Fruit fly (Drosophila melanogaster) whole organism, embryonic: Measurements from ENCODE around the gene CG33543.

ENCODE experiments used
- Abd-B ChIP-seq: fragments of 200-800 bp; sonication (Bioruptor generic); optimal IDR thresholded peaks from 2 replicates; lab custom pipeline; 2018; ENCODE audit warnings: missing biosample characterization, mild to moderate bottlenecking, missing genetic modification characterization, moderate library complexity
- CG10431 ChIP-seq: fragments of 200-800 bp; sonication (Bioruptor generic); optimal IDR thresholded peaks from 3 replicates; lab custom pipeline; 2018; ENCODE audit warnings: missing biosample characterization, mild to moderate bottlenecking, missing genetic modification characterization
- CG14965 ChIP-seq: fragments of 200-800 bp; sonication (Bioruptor generic); optimal IDR thresholded peaks from 2 replicates; lab custom pipeline; 2016; ENCODE audit warnings: missing biosample characterization, missing genetic modification characterization, borderline replicate concordance
- CG15011 ChIP-seq: fragments of 200-800 bp; sonication (Bioruptor generic); optimal IDR thresholded peaks from 3 replicates; lab custom pipeline; 2018; ENCODE audit warnings: missing biosample characterization, mild to moderate bottlenecking, missing genetic modification characterization
- CG16779 ChIP-seq: fragments of 200-800 bp; sonication (Bioruptor generic); IDR thresholded peaks from 2 replicates; pipeline ENCODE4 v1.3.6; 2022; ENCODE audit warnings: missing biosample characterization, missing genetic modification characterization
- CG17568 ChIP-seq: fragments of 200-800 bp; sonication (Bioruptor generic); optimal IDR thresholded peaks from 2 replicates; lab custom pipeline; 2018; ENCODE audit warnings: missing biosample characterization, mild to moderate bottlenecking, missing genetic modification characterization, moderate library complexity
- CG17829 ChIP-seq: fragments of 200-800 bp; optimal IDR thresholded peaks from 2 replicates; lab custom pipeline; 2019; ENCODE audit warnings: missing biosample characterization, mild to moderate bottlenecking, missing genetic modification characterization, moderate library complexity
- CG1832 ChIP-seq: fragments of 200-800 bp; sonication (Bioruptor generic); optimal IDR thresholded peaks from 2 replicates; lab custom pipeline; 2017; ENCODE audit warnings: missing biosample characterization, mild to moderate bottlenecking, missing genetic modification characterization, inconsistent platforms
- CG31224 ChIP-seq: fragments of 200-800 bp; sonication (Bioruptor generic); IDR thresholded peaks from 2 replicates; pipeline ENCODE4 v1.3.6; 2022; ENCODE audit warnings: missing biosample characterization, missing genetic modification characterization
- CG31365 ChIP-seq: fragments of 200-800 bp; sonication (Bioruptor generic); optimal IDR thresholded peaks from 2 replicates; lab custom pipeline; 2018; ENCODE audit warnings: missing biosample characterization, mild to moderate bottlenecking, missing genetic modification characterization
- CG31441 ChIP-seq: fragments of 200-800 bp; sonication (Bioruptor generic); IDR thresholded peaks from 2 replicates; pipeline ENCODE4 v1.3.6; 2022; ENCODE audit warnings: missing biosample characterization, missing genetic modification characterization
- CG32772 ChIP-seq: fragments of 200-800 bp; sonication (Bioruptor generic); IDR thresholded peaks from 2 replicates; pipeline ENCODE4 v1.3.6; 2022; ENCODE audit warnings: missing biosample characterization, missing genetic modification characterization
- CG34224 ChIP-seq: fragments of 200-800 bp; sonication (Bioruptor generic); IDR thresholded peaks from 3 replicates; pipeline ENCODE4 v1.3.6; 2022; ENCODE audit warnings: missing biosample characterization, missing genetic modification characterization; ENCODE audit not compliant: partially characterized antibody
- CG6272 ChIP-seq: fragments of 200-800 bp; sonication (Bioruptor generic); IDR thresholded peaks from 2 replicates; pipeline ENCODE4 v1.3.6; 2022; ENCODE audit warnings: missing biosample characterization, missing genetic modification characterization
- CG6791 ChIP-seq: fragments of 200-800 bp; sonication (Bioruptor generic); IDR thresholded peaks from 3 replicates; pipeline ENCODE4 v1.3.6; 2022; ENCODE audit warnings: missing biosample characterization, missing genetic modification characterization; ENCODE audit not compliant: partially characterized antibody
- CG9797 ChIP-seq: fragments of 200-800 bp; sonication (Bioruptor generic); optimal IDR thresholded peaks from 3 replicates; lab custom pipeline; 2018; ENCODE audit warnings: missing biosample characterization, mild to moderate bottlenecking, missing genetic modification characterization
- Camta ChIP-seq: fragments of 200-800 bp; sonication (Bioruptor generic); optimal IDR thresholded peaks from 2 replicates; lab custom pipeline; 2016; ENCODE audit warnings: missing biosample characterization, missing genetic modification characterization
- Dfd ChIP-seq, 2 experiments: fragments of >200 bp; optimal IDR thresholded peaks; 2 replicates each; lab custom pipeline; 2017; ENCODE audit warnings: missing biosample characterization in 2 of 2, missing genetic modification characterization in 2 of 2
- Dref ChIP-seq: fragments of 200-800 bp; sonication (Bioruptor generic); IDR thresholded peaks from 2 replicates; pipeline ENCODE4 v1.3.6; 2022; ENCODE audit warnings: missing biosample characterization, missing genetic modification characterization
- Ets65A ChIP-seq: fragments of 200-800 bp; sonication (Bioruptor generic); peaks from one replicate; lab custom pipeline; 2016; ENCODE audit warnings: missing biosample characterization, missing genetic modification characterization
- Gug ChIP-seq: fragments of 200-800 bp; sonication (Bioruptor generic); IDR thresholded peaks from 4 replicates; pipeline ENCODE4 v1.3.6; 2022; ENCODE audit warnings: missing biosample characterization, missing genetic modification characterization
- Jarid2 ChIP-seq: fragments of 200-800 bp; sonication (Bioruptor generic); optimal IDR thresholded peaks from 3 replicates; lab custom pipeline; 2017; ENCODE audit warnings: mild to moderate bottlenecking, missing biosample characterization, missing genetic modification reagents, missing genetic modification characterization
- MBD-R2 ChIP-seq: fragments of 200-800 bp; sonication (Bioruptor generic); IDR thresholded peaks from 2 replicates; pipeline ENCODE4 v1.3.6; 2022; ENCODE audit warnings: missing biosample characterization, missing genetic modification characterization
- Mrtf ChIP-seq: fragments of 200-800 bp; sonication (Bioruptor generic); IDR thresholded peaks from 3 replicates; pipeline ENCODE4 v1.3.6; 2022; ENCODE audit warnings: missing biosample characterization, missing genetic modification characterization
- Opbp ChIP-seq: fragments of 200-800 bp; sonication (Bioruptor generic); IDR thresholded peaks from 3 replicates; pipeline ENCODE4 v1.3.6; 2022; ENCODE audit warnings: missing biosample characterization, missing genetic modification characterization; ENCODE audit not compliant: partially characterized antibody
- Trl ChIP-seq, 3 experiments: fragments of >200 bp in 2 of 3; fragments of 200-800 bp in 1 of 3; sonication (Bioruptor generic) in 1 of 3; optimal IDR thresholded peaks; 2 replicates in 1 of 3; 3 replicates in 2 of 3; lab custom pipeline; 2016 to 2017; ENCODE audit warnings: missing biosample characterization in 1 of 3, missing genetic modification characterization in 1 of 3
- abd-A ChIP-seq: fragments of 200-800 bp; sonication (Bioruptor generic); optimal IDR thresholded peaks from 3 replicates; lab custom pipeline; 2019; ENCODE audit warnings: missing biosample characterization, mild to moderate bottlenecking, missing genetic modification characterization, moderate library complexity
- ci ChIP-seq: fragments of 200-800 bp; sonication (Bioruptor generic); IDR thresholded peaks from 3 replicates; pipeline ENCODE4 v1.3.6; 2022; ENCODE audit warnings: missing biosample characterization, missing genetic modification characterization
- corto ChIP-seq: fragments of 200-800 bp; sonication (Bioruptor generic); optimal IDR thresholded peaks from 2 replicates; lab custom pipeline; 2016; ENCODE audit warnings: missing biosample characterization, mild to moderate bottlenecking, missing genetic modification characterization, moderate library complexity
- lbe ChIP-seq: fragments of 200-800 bp; sonication (Bioruptor generic); optimal IDR thresholded peaks from 2 replicates; lab custom pipeline; 2016; ENCODE audit warnings: missing biosample characterization, mild to moderate bottlenecking, missing genetic modification characterization
- lola ChIP-seq, 3 experiments: fragments of >200 bp in 2 of 3; fragments of 200-800 bp in 1 of 3; sonication (Bioruptor generic) in 1 of 3; optimal IDR thresholded peaks; 2 replicates each; lab custom pipeline; 2017 to 2019; ENCODE audit warnings: missing biosample characterization in 3 of 3, missing genetic modification characterization in 3 of 3, mild to moderate bottlenecking in 1 of 3, moderate library complexity in 1 of 3
- maf-S ChIP-seq: fragments of 200-800 bp; sonication (Bioruptor generic); optimal IDR thresholded peaks from 2 replicates; lab custom pipeline; 2016; ENCODE audit warnings: missing biosample characterization, missing genetic modification characterization
- nom ChIP-seq: fragments of 200-800 bp; sonication (Bioruptor generic); optimal IDR thresholded peaks from 2 replicates; lab custom pipeline; 2017; ENCODE audit warnings: missing biosample characterization, missing genetic modification characterization, mild to moderate bottlenecking, moderate library complexity, missing genetic modification reagents
- oc ChIP-seq: fragments of 200-800 bp; sonication (Bioruptor generic); optimal IDR thresholded peaks from 2 replicates; lab custom pipeline; 2018; ENCODE audit warnings: missing biosample characterization, mild to moderate bottlenecking, missing genetic modification characterization, moderate library complexity
- org-1 ChIP-seq: fragments of 200-800 bp; sonication (Bioruptor generic); optimal IDR thresholded peaks from 2 replicates; lab custom pipeline; 2017; ENCODE audit warnings: missing biosample characterization, missing genetic modification characterization
- otp ChIP-seq: fragments of 200-800 bp; sonication (Bioruptor generic); IDR thresholded peaks from 3 replicates; pipeline ENCODE4, ENCODE4 v1.3.6; 2022; ENCODE audit warnings: missing biosample characterization, missing genetic modification characterization
- rib ChIP-seq: fragments of 200-800 bp; sonication (Bioruptor generic); IDR thresholded peaks from 2 replicates; pipeline ENCODE4 v1.3.6; 2022; ENCODE audit warnings: missing biosample characterization, missing genetic modification characterization
- sens ChIP-seq: fragments of 200-800 bp; sonication (Bioruptor generic); peaks from one replicate; lab custom pipeline; 2016; ENCODE audit warnings: missing biosample characterization, missing genetic modification characterization
- sisA ChIP-seq: fragments of 200-800 bp; sonication (Bioruptor generic); IDR thresholded peaks from 2 replicates; pipeline ENCODE4 v1.3.6; 2022; ENCODE audit warnings: missing biosample characterization, missing genetic modification characterization
- so ChIP-seq: fragments of 200-800 bp; sonication (Bioruptor generic); IDR thresholded peaks from 3 replicates; pipeline ENCODE4 v1.3.6; 2022; ENCODE audit warnings: missing biosample characterization, missing genetic modification characterization
- sob ChIP-seq: fragments of 200-800 bp; sonication (Bioruptor generic); IDR thresholded peaks from 2 replicates; pipeline ENCODE4 v1.3.6; 2022; ENCODE audit warnings: missing biosample characterization, missing genetic modification characterization
- trem ChIP-seq: fragments of 200-800 bp; optimal IDR thresholded peaks from 3 replicates; lab custom pipeline; 2019; ENCODE audit warnings: missing biosample characterization, mild to moderate bottlenecking, missing genetic modification characterization, moderate library complexity
- yki ChIP-seq: fragments of >200 bp; optimal IDR thresholded peaks from 3 replicates; lab custom pipeline; 2018

Gene CG33543

dm6 chr2L:2008114-2008513 is 2.0 kb upstream of the CG33543 start, which contains the start of gene Nplp4:
Gene Nplp4 (plus strand): TSS chr2L:2008414.
- TF ChIP-seq CG32772 (GFP tag; lab: Robert Waterston, UW), result no peak
- no peak for TF ChIP-seq maf-S (GFP tag; lab: Kevin White, UChicago)
- no peak for TF ChIP-seq Dfd (GFP tag; optimal IDR thresholded peaks at IDR 0.05; lab: Kevin White, UChicago)
- TF ChIP-seq CG1832 (GFP tag; lab: Kevin White, UChicago), result no peak
- TF ChIP-seq rib (GFP tag; lab: Robert Waterston, UW), result no peak
- no peak for TF ChIP-seq abd-A (tag; lab: Kevin White, UChicago)

dm6 chr2L:2007093-2007492 is 980 bp upstream of the CG33543 start, which contains the start of gene CG15353:
Gene CG15353 (minus strand): TSS chr2L:2007193.
- TF ChIP-seq CG6791 (GFP tag; lab: Robert Waterston, UW) (no peak), Dref (0 out of 2 replicates have a peak, but pooled peaks have one; percentile 22)
- TF ChIP-seq, all 482 proteins: peak for 1

- TF ChIP-seq CG10431 (GFP tag; lab: Kevin White, UChicago) (no peak), sens (GFP tag; lab: Kevin White, UChicago) (no peak), org-1 (no peak), Abd-B (no peak), CG31365 (tag; lab: Kevin White, UChicago) (no peak), CG15011 (no peak), CG34224 (GFP tag; lab: Robert Waterston, UW) (no peak), CG31441 (GFP tag; lab: Robert Waterston, UW) (no peak), sob (GFP tag; lab: Robert Waterston, UW) (no peak), Mrtf (no peak), sisA (GFP tag; lab: Robert Waterston, UW) (no peak), oc (tag; lab: Kevin White, UChicago) (no peak), lola (GFP tag; optimal IDR thresholded peaks at IDR 0.05; lab: Kevin White, UChicago) (no peak), CG6272 (GFP tag; lab: Robert Waterston, UW) (no peak), Opbp (GFP tag; lab: Robert Waterston, UW) (no peak), CG17568 (GFP tag; lab: Kevin White, UChicago) (no peak), corto (GFP tag; lab: Kevin White, UChicago) (no peak), CG17829 (tag; lab: Kevin White, UChicago) (no peak), CG9797 (GFP tag; lab: Kevin White, UChicago) (no peak), trem (no peak)
Measured at dm6 chr2L:1992060-1992459, 14.1 kb downstream of the CG33543 start, which contains the start of gene Obp22a. Gene Obp22a (minus strand): TSS chr2L:1992160.

- TF ChIP-seq nom (GFP tag; lab: Kevin White, UChicago) (peak; percentile 45), lbe (GFP tag; lab: Kevin White, UChicago) (peak; percentile 43), corto (GFP tag; lab: Kevin White, UChicago) (peak; percentile 68), yki (lab: Kevin White, UChicago) (no peak), CG31224 (GFP tag; lab: Robert Waterston, UW) (peak; percentile 53)
- TF ChIP-seq, all 482 proteins: peak for 4
Measured at dm6 chr2L:1989278-1989918, 16.7 kb downstream of the CG33543 start.

- TF ChIP-seq ci (GFP tag; lab: Robert Waterston, UW) (0 out of 3 replicates have a peak, but pooled peaks have one; percentile 28), Gug (GFP tag; lab: Robert Waterston, UW) (0 out of 4 replicates have a peak, but pooled peaks have one; percentile 2), so (GFP tag; lab: Robert Waterston, UW) (0 out of 3 replicates have a peak, but pooled peaks have one; percentile 31), CG14965 (GFP tag; lab: Kevin White, UChicago) (no peak), Camta (GFP tag; lab: Kevin White, UChicago) (peak; percentile 5), Trl (optimal IDR thresholded peaks at IDR 0.05; lab: Kevin White, UChicago) (peak in 1 of 2 experiments; percentile 0), Trl (GFP tag; optimal IDR thresholded peaks at IDR 0.05; lab: Kevin White, UChicago) (no peak), otp (GFP tag; lab: Robert Waterston, UW) (no peak), nom (GFP tag; lab: Kevin White, UChicago) (peak; percentile 21), MBD-R2 (GFP tag; lab: Robert Waterston, UW) (peak; percentile 7; the same call in 1 of the 2 replicates), Ets65A (peak; percentile 32), CG16779 (GFP tag; lab: Robert Waterston, UW) (no peak), Jarid2 (GFP tag; lab: Kevin White, UChicago) (peak; percentile 54), sens (GFP tag; lab: Kevin White, UChicago) (peak; percentile 23)
Measured at dm6 chr2L:1988192-1988561, 17.9 kb downstream of the CG33543 start, which contains the start of gene Npc2a. Gene Npc2a (plus strand): TSS chr2L:1988290.
